Fruit fly (Drosophila melanogaster): Measurements from ENCODE around the gene CG13725.
A peak's percentile ranks its signal among the peaks of the same experiment; 100 is the strongest.

CG13725 gene

dm6 chr3L:17358490-17358889, 33.2 kb upstream of the CG13725 start:
- no peak for TF ChIP-seq Lhr (GFP tag; optimal IDR thresholded peaks at IDR 0.05)
- no peak for TF ChIP-seq CG8388 (GFP tag; optimal IDR thresholded peaks at IDR 0.05)
- TF ChIP-seq nerfin-1 (tag; optimal IDR thresholded peaks at IDR 0.05): peak; percentile 4
- TF ChIP-seq run (tag; optimal IDR thresholded peaks at IDR 0.05): peak; percentile 75
- peak; percentile 100 for TF ChIP-seq Hey (tag; optimal IDR thresholded peaks at IDR 0.05)
- TF ChIP-seq CG31441 (GFP tag; IDR thresholded peaks at IDR 0.05): no peak
- peak; percentile 9 for TF ChIP-seq abd-A (tag; optimal IDR thresholded peaks at IDR 0.05)
- TF ChIP-seq oc (tag; optimal IDR thresholded peaks at IDR 0.05): peak; percentile 77
- TF ChIP-seq Kr (GFP tag; optimal IDR thresholded peaks at IDR 0.05): peak; percentile 54
- peak; percentile 68 for TF ChIP-seq scrt (GFP tag; optimal IDR thresholded peaks at IDR 0.05)

dm6 chr3L:17357431-17357830, 32.1 kb upstream of the CG13725 start:
- TF ChIP-seq HLHmδ (GFP tag; optimal IDR thresholded peaks at IDR 0.05) (no peak), luna (GFP tag; optimal IDR thresholded peaks at IDR 0.05) (no peak), Deaf1 (tag; optimal IDR thresholded peaks at IDR 0.05) (peak; percentile 8), fd96Cb (tag; optimal IDR thresholded peaks at IDR 0.05) (no peak), gsb-n (tag; optimal IDR thresholded peaks at IDR 0.05) (peak; percentile 93), nerfin-2 (GFP tag; IDR thresholded peaks at IDR 0.05; ENCODE audit: partially characterized antibody) (no peak), ranshi (GFP tag; IDR thresholded peaks at IDR 0.05) (no peak), gsb (GFP tag; IDR thresholded peaks at IDR 0.05) (no peak), CG13287 (GFP tag; IDR thresholded peaks at IDR 0.05; ENCODE audit: partially characterized antibody) (no peak), CG6254 (GFP tag; optimal IDR thresholded peaks at IDR 0.05) (no peak)

dm6 chr3L:17352812-17353211, 27.5 kb upstream of the CG13725 start:
- TF ChIP-seq maf-S (GFP tag; optimal IDR thresholded peaks at IDR 0.05) (no peak), PHDP (tag; optimal IDR thresholded peaks at IDR 0.05) (no peak), HmgZ (tag; optimal IDR thresholded peaks at IDR 0.05) (peak; percentile 76), pros (GFP tag; optimal IDR thresholded peaks at IDR 0.05) (no peak), CG14441 (GFP tag; IDR thresholded peaks at IDR 0.05) (no peak), stwl (tag; optimal IDR thresholded peaks at IDR 0.05) (peak; percentile 95), CG13123 (GFP tag; optimal IDR thresholded peaks at IDR 0.05) (no peak), NFAT (GFP tag; IDR thresholded peaks at IDR 0.05) (no peak), HLH4C (GFP tag; IDR thresholded peaks at IDR 0.05; ENCODE audit: partially characterized antibody) (no peak), CG9215 (GFP tag; IDR thresholded peaks at IDR 0.05) (peak; percentile 99), CG2678 (tag; optimal IDR thresholded peaks at IDR 0.05) (no peak), CG6175 (GFP tag; IDR thresholded peaks at IDR 0.05) (no peak), CG8924 (tag; optimal IDR thresholded peaks at IDR 0.05) (peak; percentile 64), sim (GFP tag; IDR thresholded peaks at IDR 0.05) (no peak), vvl (GFP tag; IDR thresholded peaks at IDR 0.05) (peak; percentile 60), sug (tag; optimal IDR thresholded peaks at IDR 0.05) (no peak), jing (GFP tag; optimal IDR thresholded peaks at IDR 0.05) (no peak), Opbp (GFP tag; IDR thresholded peaks at IDR 0.05; ENCODE audit: partially characterized antibody) (peak; percentile 25; the same call in 2 of the 3 replicates), CG4360 (GFP tag; IDR thresholded peaks at IDR 0.05) (0 out of 2 replicates have a peak, but pooled peaks have one; percentile 26), Hr51 (GFP tag; optimal IDR thresholded peaks at IDR 0.05) (no peak), amos (GFP tag; IDR thresholded peaks at IDR 0.05; ENCODE audit: partially characterized antibody) (peak; percentile 47), B-H2 (GFP tag; optimal IDR thresholded peaks at IDR 0.05) (no peak), CG17802 (tag; optimal IDR thresholded peaks at IDR 0.05) (no peak), BtbVII (GFP tag; optimal IDR thresholded peaks at IDR 0.05) (no peak), Usf (GFP tag; optimal IDR thresholded peaks at IDR 0.05) (peak; percentile 19), abd-A (tag; optimal IDR thresholded peaks at IDR 0.05) (peak; percentile 63), CG4820 (GFP tag; optimal IDR thresholded peaks at IDR 0.05) (no peak), Side (GFP tag; optimal IDR thresholded peaks at IDR 0.05) (no peak), CG16863 (GFP tag; optimal IDR thresholded peaks at IDR 0.05) (no peak), Hey (tag; optimal IDR thresholded peaks at IDR 0.05) (no peak)
